Worm (Caenorhabditis elegans) whole organism, L2 larva: ENCODE data around the gene srh-76.

Experiments used
- R02D3.7 ChIP-seq: fragments of 150-350 bp; optimal IDR thresholded peaks from 2 replicates; lab custom pipeline; 2014; ENCODE audit warnings: missing biosample characterization, missing genetic modification characterization
- blmp-1 ChIP-seq: sonication (generic microtip); optimal IDR thresholded peaks from 2 replicates; lab custom pipeline; 2017; ENCODE audit warnings: missing genetic modification characterization, mild to moderate bottlenecking, missing compliant biosample characterization, antibody characterized with exemption, moderate library complexity; ENCODE audit not compliant: insufficient read depth
- ceh-82 ChIP-seq: fragments of 150-350 bp; optimal IDR thresholded peaks from 2 replicates; lab custom pipeline; 2014; ENCODE audit warnings: missing biosample characterization, missing genetic modification characterization
- elt-3 ChIP-seq: sonication (generic microtip); optimal IDR thresholded peaks from 2 replicates; lab custom pipeline; 2017; ENCODE audit warnings: missing biosample characterization, missing genetic modification characterization
- mdl-1 ChIP-seq, 2 experiments: fragments of 150-350 bp in 1 of 2; sonication (generic microtip) in 1 of 2; optimal IDR thresholded peaks; 2 replicates each; lab custom pipeline; 2017; ENCODE audit warnings: missing biosample characterization in 2 of 2, missing genetic modification characterization in 2 of 2
- nhr-10 ChIP-seq: sonication (generic microtip); optimal IDR thresholded peaks from 2 replicates; lab custom pipeline; 2017; ENCODE audit warnings: missing biosample characterization, missing genetic modification characterization
- nhr-11 ChIP-seq: fragments of 150-350 bp; optimal IDR thresholded peaks from 2 replicates; lab custom pipeline; 2014; ENCODE audit warnings: missing biosample characterization, missing genetic modification characterization
- nhr-21 ChIP-seq: fragments of 150-350 bp; optimal IDR thresholded peaks from 2 replicates; lab custom pipeline; 2014; ENCODE audit warnings: missing biosample characterization, missing genetic modification characterization
- nhr-23 ChIP-seq: fragments of 150-350 bp; optimal IDR thresholded peaks from 2 replicates; lab custom pipeline; 2014; ENCODE audit warnings: missing biosample characterization, missing genetic modification reagents, missing genetic modification characterization
- nhr-237 ChIP-seq: fragments of 150-350 bp; optimal IDR thresholded peaks from 2 replicates; lab custom pipeline; 2014; ENCODE audit warnings: missing biosample characterization, missing genetic modification characterization
- nhr-77 ChIP-seq: fragments of 150-350 bp; optimal IDR thresholded peaks from 2 replicates; lab custom pipeline; 2014; ENCODE audit warnings: missing biosample characterization, missing genetic modification characterization
- sma-3 ChIP-seq: sonication (generic microtip); optimal IDR thresholded peaks from 2 replicates; lab custom pipeline; 2016; ENCODE audit warnings: missing genetic modification reagents, missing genetic modification characterization, missing compliant biosample characterization
- sma-9 ChIP-seq, 2 experiments: fragments of 150-350 bp in 1 of 2; sonication (generic microtip) in 1 of 2; optimal IDR thresholded peaks; 2 replicates each; lab custom pipeline; 2014 to 2016; ENCODE audit warnings: missing genetic modification characterization in 2 of 2, mild to moderate bottlenecking in 1 of 2, missing biosample characterization in 1 of 2, missing compliant biosample characterization in 1 of 2, missing genetic modification reagents in 1 of 2, moderate library complexity in 1 of 2
- unc-62 ChIP-seq: fragments of 150-350 bp; optimal IDR thresholded peaks from 2 replicates; lab custom pipeline; 2014; ENCODE audit warnings: missing biosample characterization, missing genetic modification reagents, missing genetic modification characterization

ce11 chrV:5865085-5865484 lies 31.5 kb downstream of the srh-76 start, which contains the start of gene F26F12.5:
- TF ChIP-seq nhr-10 (tag; lab: Kevin White, UChicago) (no peak), nhr-77 (no peak), sma-9 (GFP tag; optimal IDR thresholded peaks at IDR 0.05; lab: Kevin White, UChicago) (no peak), sma-9 (tag; optimal IDR thresholded peaks at IDR 0.05; lab: Kevin White, UChicago) (no peak), R02D3.7 (tag; lab: Kevin White, UChicago) (no peak), blmp-1 (tag; lab: Kevin White, UChicago) (no peak), sma-3 (GFP tag; lab: Kevin White, UChicago) (no peak), mdl-1 (tag; optimal IDR thresholded peaks at IDR 0.05; lab: Kevin White, UChicago) (no peak), nhr-21 (tag; lab: Kevin White, UChicago) (no peak), ceh-82 (tag; lab: Kevin White, UChicago) (no peak), nhr-11 (tag; lab: Kevin White, UChicago) (no peak), elt-3 (tag; lab: Kevin White, UChicago) (no peak), nhr-237 (tag; lab: Kevin White, UChicago) (no peak), nhr-23 (tag; lab: Kevin White, UChicago) (no peak), unc-62 (GFP tag; lab: Kevin White, UChicago) (no peak)
